Fruit fly (Drosophila melanogaster): ENCODE data around the gene CG14573.
A peak's percentile ranks its signal among the peaks of the same experiment; 100 is the strongest.

Gene CG14573

dm6 chr3L:21769515-21769914 lies 35.6 kb downstream of the CG14573 start, which contains the start of gene CG7370 (continued):
- TF ChIP-seq bab2 (GFP tag; optimal IDR thresholded peaks at IDR 0.05): no peak
- no peak for TF ChIP-seq sr (GFP tag; IDR thresholded peaks at IDR 0.05)

- TF ChIP-seq E2f2 (GFP tag; IDR thresholded peaks at IDR 0.05) (no peak), gro (GFP tag; optimal IDR thresholded peaks at IDR 0.05) (peak; percentile 7), Elba2 (GFP tag; optimal IDR thresholded peaks at IDR 0.05) (no peak), Jarid2 (GFP tag; optimal IDR thresholded peaks at IDR 0.05) (peak; percentile 67), CG12744 (GFP tag; optimal IDR thresholded peaks at IDR 0.05) (no peak), bbx (GFP tag; IDR thresholded peaks at IDR 0.05; ENCODE audit: partially characterized antibody) (no peak), CG6854 (GFP tag; optimal IDR thresholded peaks at IDR 0.05) (peak; percentile 15), sens (GFP tag) (peak; percentile 69), Trl (optimal IDR thresholded peaks at IDR 0.05) (peak; percentile 67 to 76), Trl (GFP tag; optimal IDR thresholded peaks at IDR 0.05) (no peak), ci (GFP tag; IDR thresholded peaks at IDR 0.05) (0 out of 3 replicates have a peak, but pooled peaks have one; percentile 7), CG2199 (GFP tag; IDR thresholded peaks at IDR 0.05) (peak; percentile 27; the same call in 1 of the 3 replicates), scrt (GFP tag; optimal IDR thresholded peaks at IDR 0.05) (peak; percentile 9), Nf-YC (tag; optimal IDR thresholded peaks at IDR 0.05) (peak; percentile 14), CG7928 (GFP tag; optimal IDR thresholded peaks at IDR 0.05) (peak; percentile 9), vnd (GFP tag; IDR thresholded peaks at IDR 0.05; ENCODE audit: partially characterized antibody) (no peak), CG13624 (GFP tag; optimal IDR thresholded peaks at IDR 0.05) (peak; percentile 13), CG17328 (GFP tag; IDR thresholded peaks at IDR 0.05) (0 out of 2 replicates have a peak, but pooled peaks have one; percentile 13), fu2 (GFP tag; optimal IDR thresholded peaks at IDR 0.05) (no peak), chinmo (GFP tag; IDR thresholded peaks at IDR 0.05; ENCODE audit: partially characterized antibody) (peak; percentile 73; the same call in 1 of the 4 replicates), Opbp (GFP tag; IDR thresholded peaks at IDR 0.05; ENCODE audit: partially characterized antibody) (0 out of 3 replicates have a peak, but pooled peaks have one; percentile 10), CG13287 (GFP tag; IDR thresholded peaks at IDR 0.05; ENCODE audit: partially characterized antibody) (0 out of 2 replicates have a peak, but pooled peaks have one; percentile 25), Nf-YB (GFP tag; optimal IDR thresholded peaks at IDR 0.05) (peak; percentile 28), Eip74EF (GFP tag; optimal IDR thresholded peaks at IDR 0.05) (peak in 1 of 2 experiments; percentile 49), CG11504 (tag; optimal IDR thresholded peaks at IDR 0.05) (peak; percentile 99), eve (GFP tag; optimal IDR thresholded peaks at IDR 0.05) (peak in 1 of 2 experiments; percentile 22), Med (GFP tag) (peak; percentile 84), Drgx (GFP tag; IDR thresholded peaks at IDR 0.05) (0 out of 2 replicates have a peak, but pooled peaks have one; percentile 8), CG3281 (GFP tag; optimal IDR thresholded peaks at IDR 0.05) (peak; percentile 35)
Measured at dm6 chr3L:21770328-21770727, 36.4 kb downstream of the CG14573 start, which contains the start of gene Syn1. Syn1 (minus strand) TSS chr3L:21770534.

dm6 chr3L:21773855-21774254 lies 40.0 kb downstream of the CG14573 start:
- TF ChIP-seq knrl (GFP tag; IDR thresholded peaks at IDR 0.05; ENCODE audit: partially characterized antibody): peak; percentile 25; the same call in 1 of the 3 replicates
- no peak for TF ChIP-seq NFAT (GFP tag; IDR thresholded peaks at IDR 0.05)
- TF ChIP-seq amos (GFP tag; IDR thresholded peaks at IDR 0.05; ENCODE audit: partially characterized antibody): peak; percentile 25; the same call in 1 of the 2 replicates
- no peak for TF ChIP-seq CG17385 (GFP tag; optimal IDR thresholded peaks at IDR 0.05)
- TF ChIP-seq CG33213 (GFP tag; optimal IDR thresholded peaks at IDR 0.05): no peak
- 0 out of 3 replicates have a peak, but pooled peaks have one; percentile 41 for TF ChIP-seq CG6791 (GFP tag; IDR thresholded peaks at IDR 0.05; ENCODE audit: partially characterized antibody)
- no peak for TF ChIP-seq sr (GFP tag; IDR thresholded peaks at IDR 0.05)
- 0 out of 2 replicates have a peak, but pooled peaks have one; percentile 26 for TF ChIP-seq unc-4 (GFP tag; IDR thresholded peaks at IDR 0.05; ENCODE audit: partially characterized antibody)
- peak; percentile 33; the same call in 1 of the 2 replicates for TF ChIP-seq CG3847 (GFP tag; IDR thresholded peaks at IDR 0.05)
- TF ChIP-seq CG43689 (GFP tag; IDR thresholded peaks at IDR 0.05): no peak
- TF ChIP-seq Lhr (GFP tag; optimal IDR thresholded peaks at IDR 0.05): peak; percentile 77
- TF ChIP-seq Rfx (GFP tag; IDR thresholded peaks at IDR 0.05): no peak
- TF ChIP-seq CG8944 (GFP tag; optimal IDR thresholded peaks at IDR 0.05): no peak
- no peak for TF ChIP-seq pan (optimal IDR thresholded peaks at IDR 0.05)
- no peak for TF ChIP-seq pan (GFP tag; optimal IDR thresholded peaks at IDR 0.05 in 1 of 2, IDR thresholded peaks at IDR 0.05 in 1 of 2)
- TF ChIP-seq ham (GFP tag; IDR thresholded peaks at IDR 0.05): no peak
- peak; percentile 70 for TF ChIP-seq sens (GFP tag)
- peak; percentile 16 for TF ChIP-seq trem (tag; optimal IDR thresholded peaks at IDR 0.05)
- TF ChIP-seq CG1603 (tag; optimal IDR thresholded peaks at IDR 0.05): peak; percentile 35
- TF ChIP-seq Kr (GFP tag; optimal IDR thresholded peaks at IDR 0.05): no peak
